Worm (Caenorhabditis elegans) whole organism, L3 larva: ENCODE results near the gene srx-23.

Experiments
- ama-1 ChIP-seq: fragments of 150-350 bp; optimal IDR thresholded peaks from 2 replicates; lab custom pipeline; 2018
- ceh-82 ChIP-seq: fragments of 150-350 bp; optimal IDR thresholded peaks from 2 replicates; lab custom pipeline; 2014; ENCODE audit warnings: missing biosample characterization, missing genetic modification characterization
- daf-12 ChIP-seq: fragments of 150-350 bp; optimal IDR thresholded peaks from 2 replicates; lab custom pipeline; 2014; ENCODE audit warnings: missing biosample characterization, missing genetic modification reagents, missing genetic modification characterization
- fkh-10 ChIP-seq: sonication (generic microtip); optimal IDR thresholded peaks from 2 replicates; lab custom pipeline; 2017; ENCODE audit warnings: missing biosample characterization, missing genetic modification reagents, missing genetic modification characterization
- hmg-11 ChIP-seq: sonication (generic microtip); optimal IDR thresholded peaks from 2 replicates; lab custom pipeline; 2016; ENCODE audit warnings: missing genetic modification characterization, missing compliant biosample characterization
- jun-1 ChIP-seq: fragments of 150-350 bp; optimal IDR thresholded peaks from 2 replicates; lab custom pipeline; 2014; ENCODE audit warnings: missing biosample characterization, missing genetic modification reagents, missing genetic modification characterization
- lin-15B ChIP-seq: fragments of 150-350 bp; optimal IDR thresholded peaks from 2 replicates; lab custom pipeline; 2014; ENCODE audit warnings: missing biosample characterization, missing genetic modification characterization
- nhr-11 ChIP-seq: fragments of 150-350 bp; optimal IDR thresholded peaks from 2 replicates; lab custom pipeline; 2014; ENCODE audit warnings: missing biosample characterization, missing genetic modification characterization
- nhr-23 ChIP-seq: fragments of 150-350 bp; optimal IDR thresholded peaks from 2 replicates; lab custom pipeline; 2014; ENCODE audit warnings: missing biosample characterization, missing genetic modification reagents, missing genetic modification characterization
- nhr-76 ChIP-seq: fragments of 150-350 bp; sonication (generic microtip); optimal IDR thresholded peaks from 5 replicates; lab custom pipeline; 2014; ENCODE audit warnings: missing biosample characterization, missing genetic modification characterization
- nhr-77 ChIP-seq: fragments of 150-350 bp; optimal IDR thresholded peaks from 2 replicates; lab custom pipeline; 2014; ENCODE audit warnings: missing biosample characterization, missing genetic modification characterization
- pha-4 ChIP-seq: fragments of 150-350 bp; optimal IDR thresholded peaks from 2 replicates; lab custom pipeline; 2014; ENCODE audit warnings: missing biosample characterization, missing genetic modification reagents, missing genetic modification characterization
- tbx-2 ChIP-seq: sonication (generic microtip); optimal IDR thresholded peaks from 2 replicates; lab custom pipeline; 2016; ENCODE audit warnings: mild to moderate bottlenecking, missing genetic modification characterization, missing compliant biosample characterization

ce11 chrV:674213-674612, 7.9 kb upstream of the srx-23 start, which contains the start of gene sru-25:
- TF ChIP-seq tbx-2 (tag; lab: Kevin White, UChicago) (no peak), pha-4 (tag; lab: Kevin White, UChicago) (no peak), jun-1 (no peak), ceh-82 (tag; lab: Kevin White, UChicago) (no peak), hmg-11 (tag; lab: Kevin White, UChicago) (no peak), nhr-23 (tag; lab: Kevin White, UChicago) (no peak), nhr-77 (no peak), nhr-11 (tag; lab: Kevin White, UChicago) (no peak), ama-1 (lab: Kevin White, UChicago) (no peak), daf-12 (no peak), fkh-10 (GFP tag; lab: Kevin White, UChicago) (no peak), lin-15B (no peak), nhr-76 (tag; lab: Kevin White, UChicago) (no peak)
